Worm (Caenorhabditis elegans) whole organism, L1 larva: Measurements from ENCODE around the gene R07H5.9.

ENCODE experiments used
- aha-1 ChIP-seq: fragments of 150-350 bp; optimal IDR thresholded peaks from 2 replicates; lab custom pipeline; 2014; ENCODE audit warnings: missing biosample characterization, missing genetic modification characterization
- aly-2 ChIP-seq: fragments of 150-350 bp; optimal IDR thresholded peaks from 2 replicates; lab custom pipeline; 2014; ENCODE audit warnings: missing biosample characterization, missing genetic modification characterization
- ama-1 ChIP-seq: fragments of 150-350 bp; optimal IDR thresholded peaks from 2 replicates; lab custom pipeline; 2014
- blmp-1 ChIP-seq: fragments of 150-350 bp; optimal IDR thresholded peaks from 2 replicates; lab custom pipeline; 2014; ENCODE audit warnings: missing biosample characterization, missing genetic modification characterization
- ceh-82 ChIP-seq, 3 experiments: fragments of 150-350 bp in 1 of 3; sonication (generic microtip) in 2 of 3; optimal IDR thresholded peaks; 2 replicates each; lab custom pipeline; 2014 to 2017; ENCODE audit warnings: missing biosample characterization in 3 of 3, missing genetic modification characterization in 3 of 3
- lin-15B ChIP-seq: fragments of 150-350 bp; sonication (generic microtip); optimal IDR thresholded peaks from 3 replicates; lab custom pipeline; 2014; ENCODE audit warnings: missing biosample characterization, missing genetic modification characterization
- sptf-1 ChIP-seq: fragments of 150-350 bp; optimal IDR thresholded peaks from 2 replicates; lab custom pipeline; 2014; ENCODE audit warnings: missing biosample characterization, missing genetic modification characterization
- xbp-1 ChIP-seq: sonication (generic microtip); optimal IDR thresholded peaks from 2 replicates; lab custom pipeline; 2016; ENCODE audit warnings: missing genetic modification characterization, missing compliant biosample characterization
- zag-1 ChIP-seq: fragments of 150-350 bp; optimal IDR thresholded peaks from 2 replicates; lab custom pipeline; 2014; ENCODE audit warnings: missing biosample characterization, missing genetic modification characterization

ce11 chrIV:11180077-11180476, 27.2 kb upstream of the R07H5.9 start:
- TF ChIP-seq zag-1 (tag; lab: Kevin White, UChicago): no peak
- TF ChIP-seq ama-1 (lab: Kevin White, UChicago): no peak
- TF ChIP-seq aly-2: no peak
- no peak for TF ChIP-seq lin-15B (tag; lab: Kevin White, UChicago)
- no peak for TF ChIP-seq blmp-1
- TF ChIP-seq xbp-1 (tag; lab: Kevin White, UChicago): no peak
- no peak for TF ChIP-seq sptf-1 (tag; lab: Kevin White, UChicago)
- no peak for TF ChIP-seq aha-1 (tag; lab: Kevin White, UChicago)
- TF ChIP-seq ceh-82 (tag; optimal IDR thresholded peaks at IDR 0.05; lab: Kevin White, UChicago): no peak
